Worm (Caenorhabditis elegans) whole organism, L2 larva: ENCODE measurements around the gene grl-24.

Source experiments
- F13H6.1 ChIP-seq: sonication (generic microtip); optimal IDR thresholded peaks from 2 replicates; lab custom pipeline; 2016; ENCODE audit warnings: missing genetic modification characterization, missing compliant biosample characterization
- R02D3.7 ChIP-seq: fragments of 150-350 bp; optimal IDR thresholded peaks from 2 replicates; lab custom pipeline; 2014; ENCODE audit warnings: missing biosample characterization, missing genetic modification characterization
- ama-1 ChIP-seq: fragments of 150-350 bp; optimal IDR thresholded peaks from 2 replicates; lab custom pipeline; 2018; ENCODE audit warnings: inconsistent platforms
- fos-1 ChIP-seq: fragments of 150-350 bp; optimal IDR thresholded peaks from 2 replicates; lab custom pipeline; 2014; ENCODE audit warnings: missing biosample characterization, missing genetic modification characterization
- lin-11 ChIP-seq: fragments of 150-350 bp; sonication (generic microtip); optimal IDR thresholded peaks from 2 replicates; lab custom pipeline; 2014; ENCODE audit warnings: missing biosample characterization, missing genetic modification characterization, inconsistent platforms, mixed read lengths
- mdl-1 ChIP-seq, 2 experiments: fragments of 150-350 bp in 1 of 2; sonication (generic microtip) in 1 of 2; optimal IDR thresholded peaks; 2 replicates each; lab custom pipeline; 2017; ENCODE audit warnings: missing biosample characterization in 2 of 2, missing genetic modification characterization in 2 of 2
- nhr-10 ChIP-seq: sonication (generic microtip); optimal IDR thresholded peaks from 2 replicates; lab custom pipeline; 2017; ENCODE audit warnings: missing biosample characterization, missing genetic modification characterization
- nhr-12 ChIP-seq: fragments of 150-350 bp; optimal IDR thresholded peaks from 2 replicates; lab custom pipeline; 2014; ENCODE audit warnings: missing biosample characterization, missing genetic modification characterization
- nhr-25 ChIP-seq: fragments of 150-350 bp; sonication (generic microtip); optimal IDR thresholded peaks from 3 replicates; lab custom pipeline; 2014; ENCODE audit warnings: missing biosample characterization, missing genetic modification characterization
- nhr-6 ChIP-seq: fragments of 150-350 bp; optimal IDR thresholded peaks from 2 replicates; lab custom pipeline; 2014; ENCODE audit warnings: missing biosample characterization, missing genetic modification characterization
- nhr-77 ChIP-seq: fragments of 150-350 bp; optimal IDR thresholded peaks from 2 replicates; lab custom pipeline; 2014; ENCODE audit warnings: missing biosample characterization, missing genetic modification characterization
- peb-1 ChIP-seq: fragments of 150-350 bp; optimal IDR thresholded peaks from 2 replicates; lab custom pipeline; 2014; ENCODE audit warnings: missing biosample characterization, missing genetic modification characterization
- unc-39 ChIP-seq: fragments of 150-350 bp; optimal IDR thresholded peaks from 2 replicates; lab custom pipeline; 2014; ENCODE audit warnings: missing biosample characterization, missing genetic modification characterization
- ztf-11 ChIP-seq: sonication (generic microtip); optimal IDR thresholded peaks from 2 replicates; lab custom pipeline; 2017; ENCODE audit warnings: missing biosample characterization, missing genetic modification characterization

- TF ChIP-seq ama-1 (no peak), mdl-1 (tag; optimal IDR thresholded peaks at IDR 0.05; lab: Kevin White, UChicago) (no peak), R02D3.7 (tag; lab: Kevin White, UChicago) (no peak), nhr-12 (tag; lab: Kevin White, UChicago) (no peak), nhr-10 (tag; lab: Kevin White, UChicago) (no peak), nhr-77 (tag; lab: Kevin White, UChicago) (no peak), F13H6.1 (tag; lab: Kevin White, UChicago) (no peak), peb-1 (no peak), nhr-6 (tag; lab: Kevin White, UChicago) (no peak), unc-39 (tag; lab: Kevin White, UChicago) (no peak), lin-11 (tag; lab: Kevin White, UChicago) (no peak), ztf-11 (tag; lab: Kevin White, UChicago) (no peak), nhr-25 (tag; lab: Kevin White, UChicago) (no peak), fos-1 (tag; lab: Kevin White, UChicago) (no peak)
Observed at ce11 chrIV:17440001-17440400, 35.6 kb downstream of the grl-24 start, which contains the start of gene C06A12.19.
